Worm (Caenorhabditis elegans) whole organism, L4/young adult: ENCODE results near the gene F09B9.5.

Experiments used
- dao-5 ChIP-seq: sonication (generic microtip); optimal IDR thresholded peaks from 2 replicates; lab custom pipeline; 2016; ENCODE audit warnings: missing genotype, missing genetic modification characterization, moderate library complexity, missing compliant biosample characterization
- him-1 ChIP-seq: sonication (generic microtip); optimal IDR thresholded peaks from 2 replicates; lab custom pipeline; 2016; ENCODE audit warnings: missing genotype, missing genetic modification reagents, missing genetic modification characterization, missing compliant biosample characterization

ce11 chrX:10174683-10175082 lies 20.1 kb downstream of the F09B9.5 start, which contains the start of gene C07A4.3:
- TF ChIP-seq him-1 (tag; lab: Kevin White, UChicago) (no peak), dao-5 (tag; lab: Kevin White, UChicago) (no peak)
